Fruit fly (Drosophila melanogaster) ovary, adult (tissue): ENCODE data around the gene Agpat4.

Experiments used
- CG17801 ChIP-seq: fragments of 200-800 bp; optimal IDR thresholded peaks from 2 replicates; lab custom pipeline; 2019; ENCODE audit warnings: missing biosample characterization, mild to moderate bottlenecking, missing genetic modification characterization, moderate library complexity; ENCODE audit not compliant: partially characterized antibody

The Agpat4 gene

dm6 chr3L:16381184-16381797 is at the start of gene Agpat4:
TSS of gene Agpat4 (minus strand) at chr3L:16381570.
- TF ChIP-seq CG17801 = no peak

- TF ChIP-seq CG17801 = no peak
These were observed 49.7 kb upstream of the Agpat4 start for dm6 chr3L:16431056-16431455.

- no peak for TF ChIP-seq CG17801
These were observed 48.1 kb upstream of the Agpat4 start for dm6 chr3L:16429451-16429850.

dm6 chr3L:16419059-16419773 is 37.8 kb upstream of the Agpat4 start, which contains the start of the genes TyrRS and CG33158:
TSS of gene TyrRS (minus strand) at chr3L:16419302.
TSS of gene CG33158 (plus strand) at chr3L:16419597.
- no peak for TF ChIP-seq CG17801

- no peak for TF ChIP-seq CG17801
These were observed 35.7 kb upstream of the Agpat4 start, which contains the start of gene GluRS-m for dm6 chr3L:16417024-16417423. TSS of gene GluRS-m (minus strand) at chr3L:16417177.

- TF ChIP-seq CG17801 = peak; percentile 47
These were observed 31.1 kb upstream of the Agpat4 start, which contains the start of gene Serinc for dm6 chr3L:16412394-16412950. TSS of gene Serinc (plus strand) at chr3L:16412722.

dm6 chr3L:16411566-16411965 is 30.2 kb upstream of the Agpat4 start, which contains the start of gene fax:
TSS of gene fax (minus strand) at chr3L:16411828.
- TF ChIP-seq CG17801 = peak; percentile 29

- no peak for TF ChIP-seq CG17801
These were observed 29.1 kb upstream of the Agpat4 start for dm6 chr3L:16410234-16411119.

dm6 chr3L:16409440-16410233 is 28.3 kb upstream of the Agpat4 start:
- no peak for TF ChIP-seq CG17801

- TF ChIP-seq CG17801 = no peak
These were observed 27.5 kb upstream of the Agpat4 start for dm6 chr3L:16408609-16409439.

- no peak for TF ChIP-seq CG17801
These were observed 26.6 kb upstream of the Agpat4 start for dm6 chr3L:16407815-16408608.

dm6 chr3L:16402253-16402652 is 20.9 kb upstream of the Agpat4 start:
- no peak for TF ChIP-seq CG17801

dm6 chr3L:16400175-16400574 is 18.8 kb upstream of the Agpat4 start, which contains the start of gene CG44836:
TSS of gene CG44836 (minus strand) at chr3L:16400275.
- TF ChIP-seq CG17801 = no peak

dm6 chr3L:16394506-16394905 is 13.1 kb upstream of the Agpat4 start, which contains the start of gene Gagr:
TSS of gene Gagr (plus strand) at chr3L:16394586.
- TF ChIP-seq CG17801 = no peak
